Fruit fly (Drosophila melanogaster): ENCODE data around the gene Gr98c.

dm6 chr3R:27552710-27553109 lies 8.5 kb downstream of the Gr98c start:
- TF ChIP-seq CTCF (optimal IDR thresholded peaks at IDR 0.05) (no peak), CG8478 (optimal IDR thresholded peaks at IDR 0.05) (no peak)
